Worm (Caenorhabditis elegans): ENCODE data around the gene pqn-35.

pqn-35 gene

DNA sequence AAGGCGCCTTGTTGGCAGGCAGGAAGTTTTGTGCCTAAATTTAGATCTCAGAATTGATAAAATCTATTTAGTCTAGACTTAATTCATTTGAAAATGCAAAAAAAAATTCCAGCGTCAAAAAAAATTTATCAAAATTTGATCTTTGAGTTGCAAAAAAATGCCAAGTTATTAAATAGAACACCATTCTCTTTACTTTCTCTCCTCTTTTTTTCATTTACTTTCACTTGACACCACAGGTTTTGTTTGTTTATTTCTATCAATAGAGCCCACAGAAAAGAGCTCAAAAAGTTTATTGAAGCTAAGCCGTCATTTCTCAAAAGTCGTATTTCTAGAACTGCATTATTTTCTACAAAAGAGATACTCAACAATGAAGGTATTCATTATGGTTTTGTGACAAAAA is at the start of gene pqn-35:
pqn-35 (plus strand) TSS at position 301 of the 400 bp plus-strand sequence.
- no peak for TF ChIP-seq egl-27 (tag; optimal IDR thresholded peaks at IDR 0.05)
- TF ChIP-seq nhr-6 (tag; optimal IDR thresholded peaks at IDR 0.05), result no peak
- no peak for TF ChIP-seq unc-62 (GFP tag; optimal IDR thresholded peaks at IDR 0.05)
- TF ChIP-seq nhr-12 (tag; optimal IDR thresholded peaks at IDR 0.05), result no peak
- TF ChIP-seq nhr-129 (tag; optimal IDR thresholded peaks at IDR 0.05), result no peak
- no peak for TF ChIP-seq snpc-4 (tag; optimal IDR thresholded peaks at IDR 0.05)
- no peak for TF ChIP-seq unc-39 (tag; optimal IDR thresholded peaks at IDR 0.05)
- TF ChIP-seq C34F6.9 (tag; optimal IDR thresholded peaks at IDR 0.05), result no peak
- TF ChIP-seq unc-55 (GFP tag; optimal IDR thresholded peaks at IDR 0.05), result no peak
- no peak for TF ChIP-seq elt-3 (tag; optimal IDR thresholded peaks at IDR 0.05)
- TF ChIP-seq gmeb-1 (tag; optimal IDR thresholded peaks at IDR 0.05), result no peak
- no peak for TF ChIP-seq sma-3 (GFP tag; optimal IDR thresholded peaks at IDR 0.05)
- no peak for TF ChIP-seq aly-2 (tag; optimal IDR thresholded peaks at IDR 0.05)
- TF ChIP-seq nhr-77 (tag; optimal IDR thresholded peaks at IDR 0.05), result no peak

DNA sequence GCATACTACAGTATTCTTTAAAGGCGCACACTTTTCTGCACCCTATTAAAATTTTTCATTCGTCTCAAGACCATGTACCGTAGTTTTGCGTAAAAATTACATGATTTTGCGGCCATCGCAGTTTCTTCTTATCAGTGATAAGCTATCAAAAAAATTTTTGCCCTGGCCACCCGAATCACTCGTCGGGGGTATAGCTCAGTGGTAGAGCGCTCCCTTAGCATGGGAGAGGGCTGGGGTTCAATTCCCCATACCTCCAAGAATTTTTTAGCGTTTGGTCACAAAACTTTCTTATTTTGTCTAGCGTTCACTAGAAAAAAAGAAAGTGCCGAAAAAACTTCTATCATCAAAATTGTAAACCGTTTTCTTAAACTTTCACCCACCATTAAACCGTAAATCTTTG is 47.6 kb upstream of the pqn-35 start:
- TF ChIP-seq lin-39 (tag; optimal IDR thresholded peaks at IDR 0.05), result no peak
- no peak for TF ChIP-seq egl-27 (tag; optimal IDR thresholded peaks at IDR 0.05)
- no peak for TF ChIP-seq unc-39 (tag; optimal IDR thresholded peaks at IDR 0.05)
- TF ChIP-seq ztf-11 (tag; optimal IDR thresholded peaks at IDR 0.05), result no peak
- TF ChIP-seq fos-1 (tag; optimal IDR thresholded peaks at IDR 0.05), result no peak
- no peak for TF ChIP-seq R02D3.7 (tag; optimal IDR thresholded peaks at IDR 0.05)
- no peak for TF ChIP-seq alr-1 (tag; optimal IDR thresholded peaks at IDR 0.05)
- TF ChIP-seq mdl-1 (tag; optimal IDR thresholded peaks at IDR 0.05), result no peak
- no peak for TF ChIP-seq ama-1 (optimal IDR thresholded peaks at IDR 0.05)
- TF ChIP-seq peb-1 (tag; optimal IDR thresholded peaks at IDR 0.05), result no peak
- no peak for TF ChIP-seq blmp-1 (tag; optimal IDR thresholded peaks at IDR 0.05; ENCODE audit: insufficient read depth)
- TF ChIP-seq nhr-129 (tag; optimal IDR thresholded peaks at IDR 0.05), result no peak
- no peak for TF ChIP-seq dmd-4 (tag; optimal IDR thresholded peaks at IDR 0.05)
- TF ChIP-seq C34F6.9 (tag; optimal IDR thresholded peaks at IDR 0.05), result no peak
- TF ChIP-seq sma-3 (GFP tag; optimal IDR thresholded peaks at IDR 0.05), result no peak
- no peak for TF ChIP-seq lsy-2 (tag; optimal IDR thresholded peaks at IDR 0.05)
- TF ChIP-seq skn-1 (tag; optimal IDR thresholded peaks at IDR 0.05), result no peak
- no peak for TF ChIP-seq crh-2 (tag; optimal IDR thresholded peaks at IDR 0.05)

DNA sequence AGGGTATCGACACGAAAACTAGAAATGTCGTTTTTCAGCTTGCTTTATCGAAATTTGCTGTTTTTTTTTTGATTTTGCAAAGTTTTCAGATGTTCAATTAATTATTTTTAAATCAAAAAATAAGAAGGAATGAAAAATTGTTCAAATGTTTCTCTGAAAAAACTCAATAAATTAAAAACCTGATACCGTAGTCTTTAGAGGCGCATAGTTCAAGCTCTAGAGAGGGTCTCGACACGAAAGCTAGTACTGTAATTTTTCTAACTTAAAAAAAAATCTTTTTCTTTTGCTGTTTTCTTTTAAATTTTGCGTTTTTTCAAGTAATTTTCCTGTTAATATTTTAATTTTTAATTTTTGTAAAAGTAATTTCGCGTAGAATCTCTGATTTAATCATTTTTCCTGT is 46.6 kb upstream of the pqn-35 start:
- no peak for TF ChIP-seq lin-13 (GFP tag; optimal IDR thresholded peaks at IDR 0.05)

DNA sequence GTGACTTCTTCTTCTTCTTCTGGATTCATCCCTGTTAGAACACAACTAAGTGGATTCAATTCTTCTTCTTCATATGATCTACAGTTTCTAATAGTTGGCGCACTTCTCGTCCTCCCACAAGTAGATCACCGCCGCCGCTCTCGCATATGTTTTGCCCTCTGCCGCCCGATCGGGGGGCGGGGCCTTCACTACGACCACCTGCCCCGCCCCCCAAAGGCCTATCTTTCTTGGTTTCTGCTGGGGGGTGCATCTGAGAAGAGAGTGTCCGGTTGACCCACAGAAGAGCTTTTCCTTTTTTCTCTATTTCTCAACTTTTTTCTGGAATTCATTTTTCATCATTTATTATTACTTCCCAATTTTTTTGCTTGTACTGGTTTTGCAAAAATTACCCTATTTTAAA is 41.7 kb upstream of the pqn-35 start:
- TF ChIP-seq ZK546.5 (tag; optimal IDR thresholded peaks at IDR 0.05), result no peak
- no peak for TF ChIP-seq nhr-23 (tag; optimal IDR thresholded peaks at IDR 0.05)
- TF ChIP-seq peb-1 (tag; optimal IDR thresholded peaks at IDR 0.05), result no peak
- no peak for TF ChIP-seq lin-13 (GFP tag; optimal IDR thresholded peaks at IDR 0.05)
- no peak for TF ChIP-seq unc-55 (GFP tag; optimal IDR thresholded peaks at IDR 0.05)
- TF ChIP-seq ztf-4 (tag; optimal IDR thresholded peaks at IDR 0.05), result no peak
- no peak for TF ChIP-seq nhr-11 (tag; optimal IDR thresholded peaks at IDR 0.05)
- no peak for TF ChIP-seq skn-1 (tag; optimal IDR thresholded peaks at IDR 0.05)
- no peak for TF ChIP-seq elt-1 (tag; optimal IDR thresholded peaks at IDR 0.05)
- no peak for TF ChIP-seq mbf-1 (tag; optimal IDR thresholded peaks at IDR 0.05)
- TF ChIP-seq nhr-237 (tag; optimal IDR thresholded peaks at IDR 0.05), result no peak
- TF ChIP-seq lin-39 (tag; optimal IDR thresholded peaks at IDR 0.05), result no peak
- TF ChIP-seq nhr-6 (tag; optimal IDR thresholded peaks at IDR 0.05), result no peak
- no peak for TF ChIP-seq nhr-25 (tag; optimal IDR thresholded peaks at IDR 0.05)
- TF ChIP-seq F13H6.1 (tag; optimal IDR thresholded peaks at IDR 0.05), result no peak
- TF ChIP-seq C34F6.9 (tag; optimal IDR thresholded peaks at IDR 0.05), result no peak
- no peak for TF ChIP-seq nhr-77 (tag; optimal IDR thresholded peaks at IDR 0.05)
- TF ChIP-seq sma-9 (GFP tag; optimal IDR thresholded peaks at IDR 0.05), result no peak
- TF ChIP-seq sma-9 (tag; optimal IDR thresholded peaks at IDR 0.05), result no peak

Data from whole organism, L2 larva.